Fruit fly (Drosophila melanogaster): ENCODE measurements around the gene CG10011.

The CG10011 gene

dm6 chr3R:28595855-28596254, 39.0 kb downstream of the CG10011 start:
- TF ChIP-seq Clk (GFP tag; optimal IDR thresholded peaks at IDR 0.05): no peak
- no peak for TF ChIP-seq CG5204 (GFP tag; optimal IDR thresholded peaks at IDR 0.05)

DNA sequence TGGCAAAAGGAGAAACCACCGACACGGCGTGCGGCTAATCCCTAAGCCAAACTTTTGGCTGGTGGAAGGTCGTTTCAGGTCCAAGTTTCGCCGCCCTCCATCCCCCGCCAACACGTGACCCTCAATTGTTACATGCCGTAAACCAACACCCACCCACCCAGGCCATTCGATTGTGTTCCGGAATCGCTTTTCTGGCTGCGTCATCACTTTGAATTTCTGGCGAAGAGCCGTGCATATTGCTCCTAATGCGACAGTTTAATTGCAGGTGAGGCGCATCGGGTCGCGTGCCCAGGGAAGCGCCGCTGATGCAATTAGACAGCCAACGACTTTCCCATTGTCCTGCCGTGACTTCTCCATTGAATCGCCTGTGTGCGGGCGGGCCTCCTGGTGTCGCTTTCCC, 40.0 kb downstream of the CG10011 start:
- TF ChIP-seq CG12768 (GFP tag; optimal IDR thresholded peaks at IDR 0.05) (no peak), CG5204 (GFP tag; optimal IDR thresholded peaks at IDR 0.05) (no peak)

- TF ChIP-seq CG12768 (GFP tag; optimal IDR thresholded peaks at IDR 0.05) (peak; percentile 33), CG7045 (GFP tag; optimal IDR thresholded peaks at IDR 0.05) (peak; percentile 20), CG33017 (tag; optimal IDR thresholded peaks at IDR 0.05) (no peak), cic (GFP tag; optimal IDR thresholded peaks at IDR 0.05) (peak; percentile 45), CG7101 (tag; optimal IDR thresholded peaks at IDR 0.05) (peak; percentile 12), toe (GFP tag; optimal IDR thresholded peaks at IDR 0.05) (no peak), CG11617 (GFP tag; optimal IDR thresholded peaks at IDR 0.05) (peak; percentile 13), cnc (optimal IDR thresholded peaks at IDR 0.05) (no peak)
These were observed 44.4 kb downstream of the CG10011 start for dm6 chr3R:28590462-28590861.

dm6 chr3R:28588395-28589050, 46.4 kb downstream of the CG10011 start:
- no peak for TF ChIP-seq toe (GFP tag; optimal IDR thresholded peaks at IDR 0.05)

- TF ChIP-seq CG33017 (tag; optimal IDR thresholded peaks at IDR 0.05) (no peak), kay (GFP tag; ENCODE audit: borderline replicate concordance) (peak; percentile 90), Crg-1 (GFP tag; optimal IDR thresholded peaks at IDR 0.05) (peak; percentile 65), CG14711 (tag; optimal IDR thresholded peaks at IDR 0.05) (no peak), Clk (GFP tag; optimal IDR thresholded peaks at IDR 0.05) (no peak), cic (GFP tag; optimal IDR thresholded peaks at IDR 0.05) (no peak), ovo (GFP tag; optimal IDR thresholded peaks at IDR 0.05) (peak; percentile 29), bab1 (GFP tag; optimal IDR thresholded peaks at IDR 0.05) (no peak), cnc (optimal IDR thresholded peaks at IDR 0.05) (no peak), CG11617 (GFP tag; optimal IDR thresholded peaks at IDR 0.05) (peak; percentile 33), CG12768 (GFP tag; optimal IDR thresholded peaks at IDR 0.05) (peak; percentile 23), CG5204 (GFP tag; optimal IDR thresholded peaks at IDR 0.05) (no peak), CG1620 (GFP tag; optimal IDR thresholded peaks at IDR 0.05) (peak; percentile 30), toe (GFP tag; optimal IDR thresholded peaks at IDR 0.05) (no peak), CG7045 (GFP tag; optimal IDR thresholded peaks at IDR 0.05) (peak; percentile 53), Hr96 (GFP tag; optimal IDR thresholded peaks at IDR 0.05) (no peak), tj (GFP tag; optimal IDR thresholded peaks at IDR 0.05) (no peak), Mnt (GFP tag; optimal IDR thresholded peaks at IDR 0.05) (peak; percentile 9), CG7101 (tag; optimal IDR thresholded peaks at IDR 0.05) (peak; percentile 12), pad (GFP tag; optimal IDR thresholded peaks at IDR 0.05) (peak; percentile 12)
These were observed 48.0 kb downstream of the CG10011 start for dm6 chr3R:28586943-28587342.

DNA sequence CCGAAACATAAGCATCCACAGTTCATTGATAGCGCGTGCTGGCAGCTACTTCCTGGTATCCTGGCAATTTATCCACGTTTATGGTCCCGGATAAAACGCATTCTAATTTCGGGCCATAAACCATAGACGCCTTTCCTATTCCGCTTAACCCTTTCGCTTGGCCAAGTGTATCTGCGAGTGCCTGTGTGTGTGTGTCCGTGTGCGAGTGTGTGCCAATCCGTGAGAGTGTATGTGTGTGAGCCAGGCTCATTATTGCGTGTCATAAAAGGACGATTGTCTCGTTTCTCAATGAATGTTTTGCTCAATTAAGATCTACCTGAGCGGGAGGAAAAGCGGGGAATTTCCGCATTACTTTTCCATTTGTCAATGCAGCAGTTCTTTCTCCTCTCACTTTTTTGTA, 48.7 kb downstream of the CG10011 start:
- TF ChIP-seq CG33017 (tag; optimal IDR thresholded peaks at IDR 0.05) (no peak), CG14711 (tag; optimal IDR thresholded peaks at IDR 0.05) (no peak), cnc (optimal IDR thresholded peaks at IDR 0.05) (no peak), Crg-1 (GFP tag; optimal IDR thresholded peaks at IDR 0.05) (no peak), CG12768 (GFP tag; optimal IDR thresholded peaks at IDR 0.05) (no peak), cic (GFP tag; optimal IDR thresholded peaks at IDR 0.05) (no peak), Mnt (GFP tag; optimal IDR thresholded peaks at IDR 0.05) (no peak), CG5204 (GFP tag; optimal IDR thresholded peaks at IDR 0.05) (no peak), CG11617 (GFP tag; optimal IDR thresholded peaks at IDR 0.05) (no peak), kay (GFP tag; ENCODE audit: borderline replicate concordance) (no peak), CG7045 (GFP tag; optimal IDR thresholded peaks at IDR 0.05) (no peak), pad (GFP tag; optimal IDR thresholded peaks at IDR 0.05) (no peak), bab1 (GFP tag; optimal IDR thresholded peaks at IDR 0.05) (no peak), toe (GFP tag; optimal IDR thresholded peaks at IDR 0.05) (no peak), ovo (GFP tag; optimal IDR thresholded peaks at IDR 0.05) (no peak), Clk (GFP tag; optimal IDR thresholded peaks at IDR 0.05) (no peak), Hr96 (GFP tag; optimal IDR thresholded peaks at IDR 0.05) (no peak), CG1620 (GFP tag; optimal IDR thresholded peaks at IDR 0.05) (no peak)

dm6 chr3R:28585076-28585821, 49.6 kb downstream of the CG10011 start, which contains the start of gene fkh:
Gene fkh (minus strand): TSS chr3R:28585264.
- TF ChIP-seq kay (GFP tag; ENCODE audit: borderline replicate concordance) (peak; percentile 92), CG7101 (tag; optimal IDR thresholded peaks at IDR 0.05) (peak; percentile 91), CG5204 (GFP tag; optimal IDR thresholded peaks at IDR 0.05) (peak; percentile 92), Crg-1 (GFP tag; optimal IDR thresholded peaks at IDR 0.05) (peak; percentile 100), Hr96 (GFP tag; optimal IDR thresholded peaks at IDR 0.05) (peak; percentile 96), CG33017 (tag; optimal IDR thresholded peaks at IDR 0.05) (peak; percentile 88), CG1620 (GFP tag; optimal IDR thresholded peaks at IDR 0.05) (peak; percentile 96), CG11617 (GFP tag; optimal IDR thresholded peaks at IDR 0.05) (peak; percentile 97), pad (GFP tag; optimal IDR thresholded peaks at IDR 0.05) (peak; percentile 92), CG14711 (tag; optimal IDR thresholded peaks at IDR 0.05) (peak; percentile 82), CG7045 (GFP tag; optimal IDR thresholded peaks at IDR 0.05) (peak; percentile 98), cic (GFP tag; optimal IDR thresholded peaks at IDR 0.05) (peak; percentile 98), ovo (GFP tag; optimal IDR thresholded peaks at IDR 0.05) (peak; percentile 99), CG12768 (GFP tag; optimal IDR thresholded peaks at IDR 0.05) (peak; percentile 99), bab1 (GFP tag; optimal IDR thresholded peaks at IDR 0.05) (no peak), tj (GFP tag; optimal IDR thresholded peaks at IDR 0.05) (peak; percentile 79), Mnt (GFP tag; optimal IDR thresholded peaks at IDR 0.05) (peak; percentile 97), toe (GFP tag; optimal IDR thresholded peaks at IDR 0.05) (peak; percentile 87), Clk (GFP tag; optimal IDR thresholded peaks at IDR 0.05) (peak; percentile 97), cnc (optimal IDR thresholded peaks at IDR 0.05) (no peak)

All from whole organism, adult.